Worm (Caenorhabditis elegans): Measurements from ENCODE around the gene rgs-1.

DNA sequence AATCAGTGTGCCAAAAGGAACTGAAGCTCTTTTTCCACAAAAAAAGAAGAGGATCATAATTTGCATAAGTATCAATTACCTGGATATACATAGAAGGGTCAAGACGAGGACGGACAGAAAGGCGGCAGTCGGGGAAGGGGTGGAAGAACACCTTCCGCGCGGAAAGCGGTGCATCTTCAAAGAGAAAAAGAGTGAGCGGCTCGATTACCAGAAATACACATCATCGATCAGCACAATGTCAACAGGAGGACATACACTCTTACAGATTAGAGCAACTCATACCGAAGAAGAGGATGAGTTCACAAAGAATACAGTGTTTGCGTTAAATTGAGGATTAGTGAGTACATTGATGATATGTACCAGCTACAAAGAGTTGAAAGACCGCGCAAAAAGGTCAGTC is 47.0 kb downstream of the rgs-1 start:
- TF ChIP-seq scrt-1 (GFP tag; IDR thresholded peaks at IDR 0.05) (no peak), ama-1 (optimal IDR thresholded peaks at IDR 0.05) (no peak), tbx-11 (GFP tag; IDR thresholded peaks at IDR 0.05) (no peak), tbx-37 (GFP tag; conservative IDR thresholded peaks at IDR 0.05) (no peak), hnd-1 (tag; optimal IDR thresholded peaks at IDR 0.05) (no peak), ets-7 (tag; optimal IDR thresholded peaks at IDR 0.05) (no peak), F13C5.2 (tag; optimal IDR thresholded peaks at IDR 0.05) (no peak), flt-1 (GFP tag; IDR thresholded peaks at IDR 0.05) (no peak), B0310.2 (tag; optimal IDR thresholded peaks at IDR 0.05) (no peak), tra-4 (tag; optimal IDR thresholded peaks at IDR 0.05) (no peak), hmbx-1 (tag; optimal IDR thresholded peaks at IDR 0.05) (no peak)

All from whole organism, early embryonic.